Worm (Caenorhabditis elegans) whole organism, L4/young adult: ENCODE data around the gene sri-32.

ENCODE experiments used
- W03F9.2 ChIP-seq: fragments of 150-350 bp; optimal IDR thresholded peaks from 2 replicates; lab custom pipeline; 2014; ENCODE audit warnings: missing biosample characterization, missing genetic modification characterization
- him-1 ChIP-seq: sonication (generic microtip); optimal IDR thresholded peaks from 2 replicates; lab custom pipeline; 2016; ENCODE audit warnings: missing genotype, missing genetic modification reagents, missing genetic modification characterization, missing compliant biosample characterization

DNA sequence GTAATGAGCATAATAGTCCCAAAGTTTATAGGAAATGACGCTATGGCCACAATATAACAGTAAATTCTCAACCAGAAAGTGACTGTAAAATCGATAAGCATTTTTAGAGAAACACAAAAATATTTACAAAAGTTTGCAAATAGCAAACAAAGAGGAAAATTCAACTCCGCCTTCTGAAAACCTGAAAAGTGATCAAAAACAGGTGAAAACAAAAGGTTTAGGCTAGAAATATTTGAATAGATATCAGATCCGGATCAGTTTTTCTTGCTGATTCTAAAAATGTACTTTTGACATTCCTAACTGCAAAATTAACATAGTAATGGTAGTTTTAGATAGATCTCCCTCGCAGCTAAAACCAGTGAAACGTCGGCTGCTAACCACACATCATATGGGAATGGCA lies 44.7 kb upstream of the sri-32 start, which contains the start of gene sri-51:
- TF ChIP-seq him-1 (tag; lab: Kevin White, UChicago) = no peak
- TF ChIP-seq W03F9.2 (tag; lab: Kevin White, UChicago) = no peak
